Worm (Caenorhabditis elegans) whole organism, mixed stage, embryonic: ENCODE data around the gene srsx-33.

ENCODE experiments used
- M03D4.4 ChIP-seq: sonication (generic microtip); optimal IDR thresholded peaks from 2 replicates; lab custom pipeline; 2017; ENCODE audit warnings: mild to moderate bottlenecking, missing genetic modification characterization, missing compliant biosample characterization
- elt-3 ChIP-seq: fragments of 150-350 bp; optimal IDR thresholded peaks from 2 replicates; lab custom pipeline; 2014; ENCODE audit warnings: missing biosample characterization, missing genetic modification characterization
- lin-32 ChIP-seq: fragments of 200-800 bp; sonication (Bioruptor generic); optimal IDR thresholded peaks from 2 replicates; lab custom pipeline; 2018; ENCODE audit warnings: mild to moderate bottlenecking, missing genetic modification characterization, missing compliant biosample characterization
- nhr-12 ChIP-seq: fragments of 150-350 bp; optimal IDR thresholded peaks from 2 replicates; lab custom pipeline; 2014; ENCODE audit warnings: missing biosample characterization, missing genetic modification characterization
- nhr-28 ChIP-seq: fragments of 150-350 bp; optimal IDR thresholded peaks from 2 replicates; lab custom pipeline; 2014; ENCODE audit warnings: missing biosample characterization, missing genetic modification characterization
- snpc-4 ChIP-seq: fragments of 150-350 bp; optimal IDR thresholded peaks from 2 replicates; lab custom pipeline; 2014; ENCODE audit warnings: missing biosample characterization, missing genetic modification characterization
- sptf-1 ChIP-seq: sonication (generic microtip); optimal IDR thresholded peaks from 2 replicates; lab custom pipeline; 2017; ENCODE audit warnings: mild to moderate bottlenecking, missing genetic modification characterization, moderate library complexity, missing compliant biosample characterization
- unc-62 ChIP-seq: fragments of 150-350 bp; optimal IDR thresholded peaks from 2 replicates; lab custom pipeline; 2014; ENCODE audit warnings: missing biosample characterization, missing genetic modification reagents, missing genetic modification characterization
- ztf-11 ChIP-seq: fragments of 150-350 bp; optimal IDR thresholded peaks from 2 replicates; lab custom pipeline; 2014; ENCODE audit warnings: missing biosample characterization, missing genetic modification characterization

ce11 chrV:11254980-11255379 is 2.7 kb upstream of the srsx-33 start, which contains the start of gene srsx-31:
- TF ChIP-seq snpc-4 (no peak), nhr-28 (tag; lab: Kevin White, UChicago) (no peak), lin-32 (no peak), sptf-1 (tag; lab: Kevin White, UChicago) (no peak), nhr-12 (tag; lab: Kevin White, UChicago) (no peak), unc-62 (no peak), M03D4.4 (no peak), elt-3 (tag; lab: Kevin White, UChicago) (no peak), ztf-11 (no peak)
